Worm (Caenorhabditis elegans): Measurements from ENCODE around the gene kin-9.

Gene kin-9

ce11 chrX:8422020-8422419 lies 10.4 kb upstream of the kin-9 start, which contains the start of gene tag-123 (continued):
- TF ChIP-seq sma-3 (GFP tag; optimal IDR thresholded peaks at IDR 0.05) (peak; percentile 41), lin-39 (tag; optimal IDR thresholded peaks at IDR 0.05) (no peak), F13H6.1 (tag; optimal IDR thresholded peaks at IDR 0.05) (peak; percentile 32), nhr-25 (tag; optimal IDR thresholded peaks at IDR 0.05) (peak; percentile 33), lin-11 (tag; optimal IDR thresholded peaks at IDR 0.05) (peak; percentile 64), gmeb-1 (tag; optimal IDR thresholded peaks at IDR 0.05) (peak; percentile 56), unc-39 (tag; optimal IDR thresholded peaks at IDR 0.05) (no peak), nhr-237 (tag; optimal IDR thresholded peaks at IDR 0.05) (no peak), ZK546.5 (tag; optimal IDR thresholded peaks at IDR 0.05) (no peak), egl-27 (tag; optimal IDR thresholded peaks at IDR 0.05) (no peak), unc-55 (GFP tag; optimal IDR thresholded peaks at IDR 0.05) (peak; percentile 70), nhr-77 (tag; optimal IDR thresholded peaks at IDR 0.05) (no peak)

ce11 chrX:8423199-8423598 lies 9.3 kb upstream of the kin-9 start:
- TF ChIP-seq egl-27 (tag; optimal IDR thresholded peaks at IDR 0.05) (no peak), aly-2 (tag; optimal IDR thresholded peaks at IDR 0.05) (no peak), elt-1 (tag; optimal IDR thresholded peaks at IDR 0.05) (no peak), peb-1 (tag; optimal IDR thresholded peaks at IDR 0.05) (no peak), ztf-11 (tag; optimal IDR thresholded peaks at IDR 0.05) (no peak), unc-39 (tag; optimal IDR thresholded peaks at IDR 0.05) (no peak), gmeb-1 (tag; optimal IDR thresholded peaks at IDR 0.05) (no peak), sma-9 (GFP tag; optimal IDR thresholded peaks at IDR 0.05) (no peak), sma-9 (tag; optimal IDR thresholded peaks at IDR 0.05) (no peak), unc-55 (GFP tag; optimal IDR thresholded peaks at IDR 0.05) (no peak)

- no peak for TF ChIP-seq nhr-129 (tag; optimal IDR thresholded peaks at IDR 0.05)
- no peak for TF ChIP-seq snpc-4 (tag; optimal IDR thresholded peaks at IDR 0.05)
- TF ChIP-seq gmeb-1 (tag; optimal IDR thresholded peaks at IDR 0.05): no peak
- TF ChIP-seq nhr-237 (tag; optimal IDR thresholded peaks at IDR 0.05): no peak
- no peak for TF ChIP-seq ZK546.5 (tag; optimal IDR thresholded peaks at IDR 0.05)
These were observed 8.8 kb upstream of the kin-9 start, which contains the start of gene tth-1 for ce11 chrX:8423633-8424032. Gene tth-1 (minus strand): TSS chrX:8423733.

DNA sequence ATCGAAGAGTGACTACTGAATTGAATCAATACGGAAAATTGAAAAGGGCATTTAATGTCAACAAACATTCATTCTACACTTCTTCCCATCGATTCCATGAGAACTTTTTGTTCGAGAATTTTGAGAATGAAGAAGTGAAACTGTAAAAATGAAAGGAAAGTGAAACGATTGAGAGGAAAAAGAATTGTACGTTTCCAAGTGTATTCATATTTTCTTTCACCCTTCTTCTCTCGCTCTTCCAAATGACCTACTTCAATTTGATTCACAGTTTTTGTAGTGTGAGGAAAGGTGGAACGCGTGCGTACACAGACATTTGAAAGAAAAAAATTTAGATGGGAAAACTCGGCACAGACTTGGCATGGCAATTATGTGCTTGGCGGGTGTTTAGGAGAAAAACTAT lies 8.2 kb upstream of the kin-9 start:
- TF ChIP-seq nhr-77 (tag; optimal IDR thresholded peaks at IDR 0.05) (no peak), snpc-4 (tag; optimal IDR thresholded peaks at IDR 0.05) (no peak), crh-2 (tag; optimal IDR thresholded peaks at IDR 0.05) (no peak)

DNA sequence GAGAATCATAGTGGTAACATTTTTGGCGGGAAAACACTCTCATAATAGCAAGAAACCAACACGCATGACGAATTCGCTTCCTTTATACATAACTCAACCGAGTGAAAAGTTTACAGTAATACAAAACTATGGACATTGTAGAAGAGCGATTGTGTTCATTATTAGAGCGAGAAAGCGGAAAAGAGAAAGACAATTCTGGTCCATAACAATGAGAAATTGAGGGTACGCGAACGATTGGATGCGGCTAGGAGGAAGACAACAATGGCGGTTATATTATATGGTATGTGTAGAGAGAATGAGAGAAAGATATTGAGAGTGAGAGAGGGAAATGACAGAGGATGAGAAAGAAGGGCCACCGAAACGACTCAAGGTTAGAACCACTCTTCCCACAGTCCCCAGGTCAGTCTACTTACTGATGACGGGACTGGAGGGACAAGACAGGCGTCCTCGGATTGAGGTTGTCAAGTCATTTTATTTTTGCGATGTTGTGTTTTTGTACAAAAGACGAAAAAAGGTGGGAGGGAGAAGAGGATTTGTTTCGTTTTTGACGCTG lies 6.2 kb upstream of the kin-9 start:
- TF ChIP-seq aly-2 (tag; optimal IDR thresholded peaks at IDR 0.05) (no peak), nhr-23 (tag; optimal IDR thresholded peaks at IDR 0.05) (no peak), lsy-2 (tag; optimal IDR thresholded peaks at IDR 0.05) (no peak), crh-2 (tag; optimal IDR thresholded peaks at IDR 0.05) (no peak), zag-1 (tag; optimal IDR thresholded peaks at IDR 0.05) (no peak), C34F6.9 (tag; optimal IDR thresholded peaks at IDR 0.05) (no peak), ztf-11 (tag; optimal IDR thresholded peaks at IDR 0.05) (no peak), skn-1 (tag; optimal IDR thresholded peaks at IDR 0.05) (no peak)

DNA sequence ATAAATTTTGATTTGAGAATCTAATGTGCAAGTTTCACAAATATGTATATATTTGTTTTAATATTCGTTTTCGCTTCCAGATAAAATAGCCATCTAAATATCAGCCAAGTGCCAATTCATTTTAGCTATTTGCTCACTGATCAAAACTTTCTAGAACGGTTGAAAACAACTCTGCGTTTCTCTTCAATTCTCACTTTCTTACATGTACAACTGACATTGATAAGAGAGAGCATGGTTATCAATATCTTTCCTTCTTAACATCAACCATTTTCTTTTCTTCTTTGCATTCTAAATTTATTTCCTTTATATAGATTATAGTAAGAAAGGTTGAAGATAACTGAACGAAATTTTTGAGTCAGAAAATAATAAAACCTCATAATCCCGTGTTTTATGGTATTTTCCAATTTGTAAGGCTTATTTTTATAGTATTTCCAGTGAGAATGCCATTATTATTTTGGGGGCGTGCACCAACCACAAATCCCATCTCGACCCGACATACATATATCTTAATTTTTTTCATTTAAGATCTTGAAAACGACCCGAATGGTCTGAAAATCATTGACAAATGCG lies 4.1 kb upstream of the kin-9 start, which contains the start of gene F08F1.3:
F08F1.3 (plus strand) TSS at position 520 of the 570 bp plus-strand sequence.
- no peak for TF ChIP-seq elt-3 (tag; optimal IDR thresholded peaks at IDR 0.05)
- peak; percentile 42 for TF ChIP-seq fos-1 (tag; optimal IDR thresholded peaks at IDR 0.05)
- TF ChIP-seq ZK546.5 (tag; optimal IDR thresholded peaks at IDR 0.05): no peak
- no peak for TF ChIP-seq snpc-4 (tag; optimal IDR thresholded peaks at IDR 0.05)
- TF ChIP-seq nhr-237 (tag; optimal IDR thresholded peaks at IDR 0.05): no peak
- TF ChIP-seq unc-62 (GFP tag; optimal IDR thresholded peaks at IDR 0.05): no peak
- no peak for TF ChIP-seq zag-1 (tag; optimal IDR thresholded peaks at IDR 0.05)

ce11 chrX:8429503-8429902 lies 3.0 kb upstream of the kin-9 start:
- TF ChIP-seq nhr-12 (tag; optimal IDR thresholded peaks at IDR 0.05) (no peak), lin-13 (GFP tag; optimal IDR thresholded peaks at IDR 0.05) (no peak), sem-4 (tag; optimal IDR thresholded peaks at IDR 0.05) (no peak), fos-1 (tag; optimal IDR thresholded peaks at IDR 0.05) (no peak), unc-55 (GFP tag; optimal IDR thresholded peaks at IDR 0.05) (no peak), lsy-2 (tag; optimal IDR thresholded peaks at IDR 0.05) (no peak), snpc-4 (tag; optimal IDR thresholded peaks at IDR 0.05) (no peak)

Data from whole organism, L2 larva.